Worm (Caenorhabditis elegans) whole organism, L1 larva: Measurements from ENCODE around the gene F37A4.5.
A peak's percentile ranks its signal among the peaks of the same experiment; 100 is the strongest.

Experiments used
- C04F5.9 ChIP-seq: sonication (generic microtip); optimal IDR thresholded peaks from 2 replicates; lab custom pipeline; 2016; ENCODE audit warnings: missing genetic modification characterization, missing compliant biosample characterization
- C34B4.2 ChIP-seq: sonication (generic microtip); optimal IDR thresholded peaks from 2 replicates; lab custom pipeline; 2017; ENCODE audit warnings: mild to moderate bottlenecking, missing genetic modification characterization, missing compliant biosample characterization
- F16B12.6 ChIP-seq: fragments of 150-350 bp; optimal IDR thresholded peaks from 2 replicates; lab custom pipeline; 2014; ENCODE audit warnings: missing biosample characterization, missing genetic modification characterization
- Y116A8C.19 ChIP-seq: sonication (generic microtip); optimal IDR thresholded peaks from 2 replicates; lab custom pipeline; 2016; ENCODE audit warnings: missing compliant biosample characterization, missing genetic modification characterization, borderline replicate concordance
- aha-1 ChIP-seq: fragments of 150-350 bp; optimal IDR thresholded peaks from 2 replicates; lab custom pipeline; 2014; ENCODE audit warnings: missing biosample characterization, missing genetic modification characterization
- aly-2 ChIP-seq: fragments of 150-350 bp; optimal IDR thresholded peaks from 2 replicates; lab custom pipeline; 2014; ENCODE audit warnings: missing biosample characterization, missing genetic modification characterization
- blmp-1 ChIP-seq: fragments of 150-350 bp; optimal IDR thresholded peaks from 2 replicates; lab custom pipeline; 2014; ENCODE audit warnings: missing biosample characterization, missing genetic modification characterization
- ceh-82 ChIP-seq, 3 experiments: fragments of 150-350 bp in 1 of 3; sonication (generic microtip) in 2 of 3; optimal IDR thresholded peaks; 2 replicates each; lab custom pipeline; 2014 to 2017; ENCODE audit warnings: missing biosample characterization in 3 of 3, missing genetic modification characterization in 3 of 3
- ces-1 ChIP-seq: fragments of 150-350 bp; optimal IDR thresholded peaks from 2 replicates; lab custom pipeline; 2014; ENCODE audit warnings: missing biosample characterization, missing genetic modification reagents, missing genetic modification characterization
- dpl-1 ChIP-seq, 3 experiments: fragments of 150-350 bp in 2 of 3; sonication (generic microtip) in 1 of 3; optimal IDR thresholded peaks; 2 replicates each; lab custom pipeline; 2014 to 2017; ENCODE audit warnings: missing biosample characterization in 3 of 3, missing genetic modification characterization in 3 of 3, missing genetic modification reagents in 3 of 3
- dsc-1 ChIP-seq: sonication (generic microtip); optimal IDR thresholded peaks from 2 replicates; lab custom pipeline; 2016; ENCODE audit warnings: mild to moderate bottlenecking, missing genetic modification characterization, missing compliant biosample characterization
- efl-1 ChIP-seq, 4 experiments: fragments of 150-350 bp; optimal IDR thresholded peaks in 3 of 4; peaks in 1 of 4; 1 replicate in 1 of 4; 2 replicates in 3 of 4; lab custom pipeline; 2014; ENCODE audit warnings: missing biosample characterization in 2 of 4, missing genetic modification characterization in 2 of 4, missing genetic modification reagents in 2 of 4
- efl-3 ChIP-seq: fragments of 200-800 bp; sonication (Bioruptor generic); optimal IDR thresholded peaks from 2 replicates; lab custom pipeline; 2018; ENCODE audit warnings: mild to moderate bottlenecking, missing genetic modification characterization, missing compliant biosample characterization
- egl-13 ChIP-seq: sonication (generic microtip); optimal IDR thresholded peaks from 2 replicates; lab custom pipeline; 2016; ENCODE audit warnings: missing genotype, missing genetic modification reagents, missing genetic modification characterization, missing compliant biosample characterization
- elt-2 ChIP-seq: sonication (generic microtip); optimal IDR thresholded peaks from 2 replicates; lab custom pipeline; 2016; ENCODE audit warnings: missing genetic modification characterization, mild to moderate bottlenecking, inconsistent platforms, missing compliant biosample characterization, missing genetic modification reagents
- ets-5 ChIP-seq: fragments of 200-800 bp; sonication (Bioruptor generic); IDR thresholded peaks from 2 replicates; pipeline ENCODE4 v1.3.6; 2022; ENCODE audit warnings: missing genetic modification characterization, missing compliant biosample characterization
- fkh-10 ChIP-seq: sonication (generic microtip); optimal IDR thresholded peaks from 2 replicates; lab custom pipeline; 2017; ENCODE audit warnings: missing biosample characterization, missing genetic modification reagents, missing genetic modification characterization
- fkh-4 ChIP-seq: sonication (generic microtip); optimal IDR thresholded peaks from 2 replicates; lab custom pipeline; 2016; ENCODE audit warnings: missing compliant biosample characterization, missing genetic modification characterization, borderline replicate concordance
- fos-1 ChIP-seq: fragments of 150-350 bp; optimal IDR thresholded peaks from 2 replicates; lab custom pipeline; 2014; ENCODE audit warnings: missing biosample characterization, missing genetic modification characterization
- grh-1 ChIP-seq: fragments of 200-800 bp; sonication (Bioruptor generic); IDR thresholded peaks from 2 replicates; pipeline ENCODE4 v1.3.6; 2022; ENCODE audit warnings: missing genetic modification reagents, missing genetic modification characterization, missing compliant biosample characterization
- hlh-17 ChIP-seq: fragments of 200-800 bp; sonication (Bioruptor generic); optimal IDR thresholded peaks from 2 replicates; lab custom pipeline; 2018; ENCODE audit warnings: missing genetic modification characterization, mild to moderate bottlenecking, missing compliant biosample characterization, moderate library complexity, borderline replicate concordance
- hlh-4 ChIP-seq: sonication (generic microtip); optimal IDR thresholded peaks from 2 replicates; lab custom pipeline; 2016; ENCODE audit warnings: mild to moderate bottlenecking, missing genetic modification characterization, missing compliant biosample characterization
- irx-1 ChIP-seq: sonication (generic microtip); optimal IDR thresholded peaks from 2 replicates; lab custom pipeline; 2016; ENCODE audit warnings: missing genetic modification characterization, missing compliant biosample characterization
- isw-1 ChIP-seq: fragments of 200-800 bp; sonication (Bioruptor generic); IDR thresholded peaks from 2 replicates; pipeline ENCODE4 v1.3.6; 2022; ENCODE audit warnings: missing genetic modification characterization, missing compliant biosample characterization
- lin-13 ChIP-seq: fragments of 150-350 bp; optimal IDR thresholded peaks from 2 replicates; lab custom pipeline; 2014; ENCODE audit warnings: missing biosample characterization, missing genetic modification reagents, missing genetic modification characterization
- lin-14 ChIP-seq: fragments of 200-800 bp; sonication (Bioruptor generic); optimal IDR thresholded peaks from 2 replicates; lab custom pipeline; 2018; ENCODE audit warnings: mild to moderate bottlenecking, missing genetic modification characterization, moderate library complexity, missing compliant biosample characterization
- lin-35 ChIP-seq, 2 experiments: fragments of 150-350 bp; optimal IDR thresholded peaks; 2 replicates each; lab custom pipeline; 2014; ENCODE audit warnings: missing biosample characterization in 2 of 2, missing genetic modification characterization in 2 of 2, missing genetic modification reagents in 2 of 2
- lir-3 ChIP-seq: sonication (generic microtip); optimal IDR thresholded peaks from 2 replicates; lab custom pipeline; 2016; ENCODE audit warnings: mild to moderate bottlenecking, missing genetic modification characterization, moderate library complexity, missing compliant biosample characterization; ENCODE audit not compliant: poor library complexity
- mab-9 ChIP-seq: fragments of 200-800 bp; sonication (Bioruptor generic); IDR thresholded peaks from 2 replicates; pipeline ENCODE4 v1.3.6; 2022; ENCODE audit warnings: missing genetic modification reagents, missing genetic modification characterization, missing compliant biosample characterization
- mdl-1 ChIP-seq, 2 experiments: fragments of 150-350 bp; optimal IDR thresholded peaks; 2 replicates each; lab custom pipeline; 2014 to 2017; ENCODE audit warnings: missing biosample characterization in 2 of 2, missing genetic modification characterization in 2 of 2, inconsistent platforms in 1 of 2
- nhr-11 ChIP-seq: fragments of 150-350 bp; optimal IDR thresholded peaks from 2 replicates; lab custom pipeline; 2014; ENCODE audit warnings: missing biosample characterization, missing genetic modification characterization
- nhr-12 ChIP-seq: sonication (generic microtip); optimal IDR thresholded peaks from 2 replicates; lab custom pipeline; 2017; ENCODE audit warnings: missing biosample characterization, missing genetic modification characterization
- nhr-237 ChIP-seq: fragments of 150-350 bp; optimal IDR thresholded peaks from 2 replicates; lab custom pipeline; 2014; ENCODE audit warnings: missing biosample characterization, missing genetic modification characterization
- nhr-28 ChIP-seq: fragments of 150-350 bp; optimal IDR thresholded peaks from 2 replicates; lab custom pipeline; 2014; ENCODE audit warnings: missing biosample characterization, missing genetic modification characterization
- nhr-47 ChIP-seq: sonication (generic microtip); optimal IDR thresholded peaks from 2 replicates; lab custom pipeline; 2016; ENCODE audit warnings: mild to moderate bottlenecking, missing genetic modification characterization, moderate library complexity, missing compliant biosample characterization
- nhr-76 ChIP-seq: sonication (generic microtip); optimal IDR thresholded peaks from 2 replicates; lab custom pipeline; 2017; ENCODE audit warnings: missing biosample characterization, missing genetic modification characterization
- nhr-84 ChIP-seq: sonication (generic microtip); optimal IDR thresholded peaks from 2 replicates; lab custom pipeline; 2017; ENCODE audit warnings: missing biosample characterization, missing genetic modification characterization
- pag-3 ChIP-seq: sonication (generic microtip); optimal IDR thresholded peaks from 2 replicates; lab custom pipeline; 2017; ENCODE audit warnings: missing genetic modification characterization, mild to moderate bottlenecking, missing compliant biosample characterization, antibody characterized with exemption, borderline replicate concordance; ENCODE audit not compliant: insufficient read depth
- pqm-1 ChIP-seq: sonication (generic microtip); optimal IDR thresholded peaks from 3 replicates; lab custom pipeline; 2017; ENCODE audit warnings: missing biosample characterization, missing genetic modification characterization
- rnt-1 ChIP-seq: sonication (generic microtip); optimal IDR thresholded peaks from 2 replicates; lab custom pipeline; 2016; ENCODE audit warnings: mild to moderate bottlenecking, missing genetic modification characterization, moderate library complexity, missing compliant biosample characterization
- snu-23 ChIP-seq: sonication (generic microtip); optimal IDR thresholded peaks from 2 replicates; lab custom pipeline; 2016; ENCODE audit warnings: missing genetic modification characterization, missing compliant biosample characterization
- swsn-7 ChIP-seq: sonication (generic microtip); optimal IDR thresholded peaks from 2 replicates; lab custom pipeline; 2016; ENCODE audit warnings: missing genetic modification characterization, missing compliant biosample characterization
- tbx-2 ChIP-seq: sonication (generic microtip); optimal IDR thresholded peaks from 2 replicates; lab custom pipeline; 2016; ENCODE audit warnings: missing genetic modification characterization, missing compliant biosample characterization
- tlp-1 ChIP-seq: fragments of 150-350 bp; optimal IDR thresholded peaks from 2 replicates; lab custom pipeline; 2014; ENCODE audit warnings: missing biosample characterization, missing genetic modification characterization
- unc-130 ChIP-seq: fragments of 150-350 bp; optimal IDR thresholded peaks from 2 replicates; lab custom pipeline; 2017; ENCODE audit warnings: missing biosample characterization, missing genetic modification characterization, inconsistent platforms
- unc-30 ChIP-seq: sonication (generic microtip); optimal IDR thresholded peaks from 2 replicates; lab custom pipeline; 2017; ENCODE audit warnings: missing biosample characterization, missing genetic modification characterization
- unc-62 ChIP-seq: fragments of 150-350 bp; optimal IDR thresholded peaks from 2 replicates; lab custom pipeline; 2014; ENCODE audit warnings: missing biosample characterization, missing genetic modification reagents, missing genetic modification characterization
- unc-86 ChIP-seq: sonication (generic microtip); optimal IDR thresholded peaks from 2 replicates; lab custom pipeline; 2016; ENCODE audit warnings: missing genetic modification characterization, missing compliant biosample characterization
- unc-98 ChIP-seq: fragments of 200-800 bp; sonication (Bioruptor generic); IDR thresholded peaks from 2 replicates; pipeline ENCODE4 v1.3.6; 2022; ENCODE audit warnings: missing genetic modification characterization, missing compliant biosample characterization
- vab-15 ChIP-seq: sonication (generic microtip); optimal IDR thresholded peaks from 2 replicates; lab custom pipeline; 2017; ENCODE audit warnings: missing genotype, mild to moderate bottlenecking, missing genetic modification characterization, missing compliant biosample characterization
- xbp-1 ChIP-seq: sonication (generic microtip); optimal IDR thresholded peaks from 2 replicates; lab custom pipeline; 2016; ENCODE audit warnings: missing genetic modification characterization, missing compliant biosample characterization
- zip-4 ChIP-seq: fragments of 200-800 bp; sonication (Bioruptor generic); optimal IDR thresholded peaks from 2 replicates; lab custom pipeline; 2018; ENCODE audit warnings: mild to moderate bottlenecking, missing genetic modification characterization, moderate library complexity, missing compliant biosample characterization
- ztf-11 ChIP-seq, 2 experiments: sonication (generic microtip); optimal IDR thresholded peaks; 2 replicates each; lab custom pipeline; 2016 to 2017; ENCODE audit warnings: missing genetic modification characterization in 2 of 2, missing biosample characterization in 1 of 2, missing compliant biosample characterization in 1 of 2

F37A4.5 gene

DNA sequence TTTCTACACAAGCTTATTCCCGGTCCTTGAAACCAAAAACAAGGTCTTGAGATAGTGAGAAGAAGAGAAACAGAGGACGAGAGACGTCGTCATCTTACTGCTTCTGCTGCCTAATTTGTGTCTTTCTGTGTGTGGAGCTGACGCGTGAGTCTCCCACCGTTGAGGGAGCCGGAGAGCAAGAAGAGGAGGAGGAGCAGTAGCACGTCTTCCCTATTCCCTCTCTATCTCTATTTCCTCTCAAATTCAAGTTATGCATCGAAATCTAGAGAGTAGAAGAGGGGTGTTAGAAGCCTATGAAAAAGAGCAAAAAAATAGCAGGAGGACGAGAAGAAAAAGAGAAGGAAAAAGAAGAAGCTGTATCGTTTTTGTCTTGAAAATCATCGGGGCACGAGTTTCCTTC lies 16.5 kb upstream of the F37A4.5 start (continued):
- TF ChIP-seq C34B4.2 (tag; lab: Kevin White, UChicago) (no peak), efl-3 (GFP tag; lab: Kevin White, UChicago) (no peak), zip-4 (GFP tag; lab: Kevin White, UChicago) (no peak), nhr-11 (no peak), hlh-4 (no peak), irx-1 (tag; lab: Kevin White, UChicago) (no peak), aha-1 (tag; lab: Kevin White, UChicago) (no peak), unc-30 (tag; lab: Kevin White, UChicago) (no peak), egl-13 (tag; lab: Kevin White, UChicago) (peak; percentile 73), nhr-28 (no peak), unc-86 (tag; lab: Kevin White, UChicago) (peak; percentile 71), lir-3 (no peak), unc-98 (no peak), efl-1 (optimal IDR thresholded peaks at IDR 0.05; lab: Kevin White, UChicago) (peak; percentile 37 to 56), efl-1 (GFP tag; optimal IDR thresholded peaks at IDR 0.05 in 1 of 2; lab: Kevin White, UChicago) (peak; percentile 5 to 26), dsc-1 (tag; lab: Kevin White, UChicago) (peak; percentile 20), grh-1 (GFP tag; lab: Robert Waterston, UW) (no peak), snu-23 (GFP tag; lab: Kevin White, UChicago) (peak; percentile 46), Y116A8C.19 (no peak), nhr-84 (no peak), fkh-10 (GFP tag; lab: Kevin White, UChicago) (peak; percentile 92), vab-15 (tag; lab: Kevin White, UChicago) (no peak), nhr-12 (tag; lab: Kevin White, UChicago) (no peak), unc-62 (GFP tag; lab: Kevin White, UChicago) (no peak), ztf-11 (tag; optimal IDR thresholded peaks at IDR 0.05; lab: Kevin White, UChicago) (no peak), F16B12.6 (tag; lab: Kevin White, UChicago) (no peak), rnt-1 (tag; lab: Kevin White, UChicago) (no peak), nhr-237 (tag; lab: Kevin White, UChicago) (no peak), dpl-1 (GFP tag; optimal IDR thresholded peaks at IDR 0.05; lab: Kevin White, UChicago) (peak in 1 of 3 experiments; percentile 35), ceh-82 (tag; optimal IDR thresholded peaks at IDR 0.05; lab: Kevin White, UChicago) (peak in 2 of 3 experiments; percentile 34 to 71), elt-2 (tag; lab: Kevin White, UChicago) (no peak), nhr-76 (tag; lab: Kevin White, UChicago) (no peak), unc-130 (tag; lab: Kevin White, UChicago) (no peak), nhr-47 (tag; lab: Kevin White, UChicago) (peak; percentile 60), tlp-1 (tag; lab: Kevin White, UChicago) (no peak), mab-9 (no peak), aly-2 (tag; lab: Kevin White, UChicago) (no peak), xbp-1 (tag; lab: Kevin White, UChicago) (peak; percentile 20), hlh-17 (GFP tag; lab: Kevin White, UChicago) (no peak), blmp-1 (tag; lab: Kevin White, UChicago) (no peak), fos-1 (tag; lab: Kevin White, UChicago) (peak; percentile 29), ets-5 (GFP tag; lab: Robert Waterston, UW) (no peak), lin-35 (GFP tag; optimal IDR thresholded peaks at IDR 0.05; lab: Kevin White, UChicago) (peak in 1 of 2 experiments; percentile 15), pag-3 (no peak), C04F5.9 (tag; lab: Kevin White, UChicago) (no peak), swsn-7 (tag; lab: Kevin White, UChicago) (peak; percentile 47), isw-1 (GFP tag; lab: Robert Waterston, UW) (peak; percentile 91), fkh-4 (tag; lab: Kevin White, UChicago) (no peak), pqm-1 (no peak), mdl-1 (tag; optimal IDR thresholded peaks at IDR 0.05; lab: Kevin White, UChicago) (no peak), lin-13 (GFP tag; lab: Kevin White, UChicago) (no peak), lin-14 (peak; percentile 89), tbx-2 (tag; lab: Kevin White, UChicago) (peak; percentile 56), ces-1 (GFP tag; lab: Kevin White, UChicago) (no peak)
